Fruit fly (Drosophila melanogaster): ENCODE measurements around the gene CG3436.

The CG3436 gene

DNA sequence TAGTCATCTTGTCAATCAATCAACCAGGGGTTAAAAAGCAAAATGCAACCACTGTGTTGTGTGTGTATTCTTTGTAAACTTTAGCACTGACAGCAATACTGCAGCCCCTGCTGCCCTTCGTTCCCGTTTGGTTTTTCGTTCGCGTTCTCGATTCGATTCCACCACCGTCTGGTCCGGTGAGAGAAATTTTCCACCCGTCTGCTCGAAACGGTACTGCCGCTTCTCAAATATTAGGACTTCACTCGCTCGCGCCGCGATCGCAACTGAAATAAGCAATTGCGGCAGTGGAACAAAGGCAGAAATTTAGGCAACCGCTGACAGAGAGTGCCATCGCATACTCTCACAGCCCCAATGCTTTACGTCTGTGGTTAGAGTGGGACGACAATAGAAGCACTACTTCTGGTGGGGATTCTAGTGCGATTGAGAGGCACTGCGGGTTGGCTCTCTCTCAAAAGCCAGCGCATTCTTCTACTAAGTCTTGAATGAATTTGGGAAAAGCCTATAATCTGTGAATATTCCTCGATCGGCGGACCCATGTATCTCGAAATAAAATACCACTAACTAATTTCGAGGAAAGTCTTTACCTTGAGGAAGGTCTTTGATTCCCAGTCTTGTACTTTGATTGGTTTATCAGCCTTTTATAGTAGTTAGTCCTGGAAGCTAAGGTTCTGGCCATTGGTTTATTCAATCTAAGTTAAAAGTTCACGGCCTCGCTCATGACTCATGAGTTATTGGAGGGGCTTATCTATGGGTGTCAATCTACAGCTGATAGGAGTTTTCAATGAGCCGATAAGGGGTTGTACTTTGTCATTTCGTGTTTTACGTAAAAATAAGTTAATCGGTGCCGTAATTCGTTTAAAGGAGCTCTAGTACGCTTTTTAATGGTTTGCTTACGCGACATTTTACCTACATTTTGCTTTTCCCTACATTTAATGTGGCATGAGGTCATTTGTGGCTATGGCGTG lies 26.6 kb upstream of the CG3436 start (continued):
- no peak for TF ChIP-seq lov (optimal IDR thresholded peaks at IDR 0.05)
- 0 out of 3 replicates have a peak, but pooled peaks have one; percentile 46 for TF ChIP-seq lov (GFP tag; IDR thresholded peaks at IDR 0.05)
- TF ChIP-seq CG3281 (GFP tag; optimal IDR thresholded peaks at IDR 0.05), result peak; percentile 54
- peak; percentile 70 for TF ChIP-seq ftz-f1 (GFP tag; optimal IDR thresholded peaks at IDR 0.05)
- peak; percentile 11 for TF ChIP-seq CG33213 (GFP tag; optimal IDR thresholded peaks at IDR 0.05)
- TF ChIP-seq C15 (GFP tag; IDR thresholded peaks at IDR 0.05), result 0 out of 3 replicates have a peak, but pooled peaks have one; percentile 23
- peak; percentile 10 for TF ChIP-seq Mes4 (GFP tag; optimal IDR thresholded peaks at IDR 0.05)
- TF ChIP-seq sug (tag; optimal IDR thresholded peaks at IDR 0.05), result peak; percentile 59
- peak; percentile 56; the same call in 1 of the 2 replicates for TF ChIP-seq aop (GFP tag; IDR thresholded peaks at IDR 0.05)
- TF ChIP-seq B-H1 (GFP tag; IDR thresholded peaks at IDR 0.05), result no peak; the same call in 2 of the 3 replicates
- TF ChIP-seq jigr1 (GFP tag; IDR thresholded peaks at IDR 0.05), result no peak
- TF ChIP-seq HLH4C (GFP tag; IDR thresholded peaks at IDR 0.05; ENCODE audit: partially characterized antibody), result peak; percentile 38; the same call in 1 of the 3 replicates
- no peak for TF ChIP-seq CG3163 (GFP tag; optimal IDR thresholded peaks at IDR 0.05)
- TF ChIP-seq CG12391 (tag; optimal IDR thresholded peaks at IDR 0.05), result peak; percentile 29
- TF ChIP-seq bsh (GFP tag; optimal IDR thresholded peaks at IDR 0.05), result peak in 1 of 2 experiments; percentile 3
- 0 out of 3 replicates have a peak, but pooled peaks have one; percentile 20 for TF ChIP-seq ken (GFP tag; IDR thresholded peaks at IDR 0.05)
- TF ChIP-seq Hr3 (GFP tag; optimal IDR thresholded peaks at IDR 0.05), result no peak
- TF ChIP-seq dan (GFP tag; IDR thresholded peaks at IDR 0.05), result no peak
- peak; percentile 66 for TF ChIP-seq CG13296 (GFP tag; optimal IDR thresholded peaks at IDR 0.05)
- TF ChIP-seq CG2116 (GFP tag; optimal IDR thresholded peaks at IDR 0.05), result no peak
- peak; percentile 67 for TF ChIP-seq Adf1 (GFP tag; IDR thresholded peaks at IDR 0.05)
- peak; percentile 25 for TF ChIP-seq CG10979 (tag; optimal IDR thresholded peaks at IDR 0.05)
- peak; percentile 25 for TF ChIP-seq Vsx1 (GFP tag; optimal IDR thresholded peaks at IDR 0.05)
- no peak for TF ChIP-seq ssp (GFP tag; IDR thresholded peaks at IDR 0.05)
- peak; percentile 60 for TF ChIP-seq CG12071 (GFP tag; optimal IDR thresholded peaks at IDR 0.05)
- TF ChIP-seq CG1792 (GFP tag; optimal IDR thresholded peaks at IDR 0.05), result no peak
- 0 out of 2 replicates have a peak, but pooled peaks have one; percentile 50 for TF ChIP-seq CG11696 (GFP tag; IDR thresholded peaks at IDR 0.05)
- TF ChIP-seq E2f2 (GFP tag; IDR thresholded peaks at IDR 0.05), result peak; percentile 23; the same call in 1 of the 2 replicates
- TF ChIP-seq CG4617 (GFP tag; optimal IDR thresholded peaks at IDR 0.05; ENCODE audit: borderline replicate concordance), result no peak
- peak; percentile 46 for TF ChIP-seq exex (tag; optimal IDR thresholded peaks at IDR 0.05)
- peak; percentile 62; the same call in 2 of the 3 replicates for TF ChIP-seq mld (GFP tag; IDR thresholded peaks at IDR 0.05; ENCODE audit: partially characterized antibody)
- TF ChIP-seq dpn (GFP tag; optimal IDR thresholded peaks at IDR 0.05), result peak in 1 of 2 experiments; percentile 14
- peak; percentile 43 for TF ChIP-seq CG3407 (GFP tag; optimal IDR thresholded peaks at IDR 0.05)
- peak; percentile 63 for TF ChIP-seq CG9437 (GFP tag; optimal IDR thresholded peaks at IDR 0.05)
- TF ChIP-seq pros (GFP tag; optimal IDR thresholded peaks at IDR 0.05), result peak; percentile 70
- TF ChIP-seq CG7987 (GFP tag; optimal IDR thresholded peaks at IDR 0.05), result peak; percentile 68
- peak; percentile 15; the same call in 1 of the 2 replicates for TF ChIP-seq HLH3B (GFP tag; IDR thresholded peaks at IDR 0.05)
- no peak for TF ChIP-seq CG11695 (GFP tag; IDR thresholded peaks at IDR 0.05)
- TF ChIP-seq Dbx (GFP tag; IDR thresholded peaks at IDR 0.05), result peak; percentile 75; the same call in 2 of the 3 replicates
- peak; percentile 79 for TF ChIP-seq CG1832 (GFP tag; optimal IDR thresholded peaks at IDR 0.05)
- TF ChIP-seq Antp (GFP tag; optimal IDR thresholded peaks at IDR 0.05), result no peak
- 0 out of 2 replicates have a peak, but pooled peaks have one; percentile 33 for TF ChIP-seq CG4360 (GFP tag; IDR thresholded peaks at IDR 0.05)
- peak; percentile 75 for TF ChIP-seq seq (GFP tag; IDR thresholded peaks at IDR 0.05)
- TF ChIP-seq CG13287 (GFP tag; IDR thresholded peaks at IDR 0.05; ENCODE audit: partially characterized antibody), result peak; percentile 69
- TF ChIP-seq gcm (GFP tag; optimal IDR thresholded peaks at IDR 0.05), result peak; percentile 78
- TF ChIP-seq D19A (tag; optimal IDR thresholded peaks at IDR 0.05), result peak; percentile 50
- peak; percentile 1 for TF ChIP-seq CG13424 (tag; optimal IDR thresholded peaks at IDR 0.05)

Data from whole organism, embryonic.